Fruit fly (Drosophila melanogaster) whole organism, embryonic: ENCODE results near the gene CG34039.

Experiments used
- B-H1 ChIP-seq: fragments of 200-800 bp; sonication (Bioruptor generic); IDR thresholded peaks from 3 replicates; pipeline ENCODE4 v1.3.6; 2022; ENCODE audit warnings: missing biosample characterization, missing genetic modification characterization
- CG10147 ChIP-seq: fragments of 200-800 bp; sonication (Bioruptor generic); optimal IDR thresholded peaks from 2 replicates; lab custom pipeline; 2019; ENCODE audit warnings: missing biosample characterization, mild to moderate bottlenecking, missing genetic modification characterization, moderate library complexity
- CG11093 ChIP-seq: fragments of 200-800 bp; sonication (Bioruptor generic); IDR thresholded peaks from 3 replicates; pipeline ENCODE4 v1.3.6; 2022; ENCODE audit warnings: missing biosample characterization, missing genetic modification characterization
- CG12391 ChIP-seq: fragments of 200-800 bp; sonication (Bioruptor generic); optimal IDR thresholded peaks from 3 replicates; lab custom pipeline; 2018; ENCODE audit warnings: missing biosample characterization, mild to moderate bottlenecking, missing genetic modification characterization, moderate library complexity
- CG12659 ChIP-seq: fragments of 200-800 bp; sonication (Bioruptor generic); optimal IDR thresholded peaks from 3 replicates; lab custom pipeline; 2017; ENCODE audit warnings: mild to moderate bottlenecking, missing biosample characterization, missing genetic modification reagents, missing genetic modification characterization
- CG12942 ChIP-seq: fragments of 200-800 bp; sonication (Bioruptor generic); optimal IDR thresholded peaks from 3 replicates; lab custom pipeline; 2016; ENCODE audit warnings: missing biosample characterization, missing genetic modification characterization
- CG13775 ChIP-seq: fragments of 200-800 bp; sonication (Bioruptor generic); optimal IDR thresholded peaks from 3 replicates; lab custom pipeline; 2017; ENCODE audit warnings: missing biosample characterization, mild to moderate bottlenecking, missing genetic modification characterization
- CG14014 ChIP-seq: fragments of 200-800 bp; sonication (Bioruptor generic); IDR thresholded peaks from 2 replicates; pipeline ENCODE4 v1.3.6; 2022; ENCODE audit warnings: missing biosample characterization, missing genetic modification characterization
- CG14050 ChIP-seq: fragments of 200-800 bp; sonication (Bioruptor generic); IDR thresholded peaks from 3 replicates; pipeline ENCODE4 v1.3.6; 2022; ENCODE audit warnings: missing biosample characterization, missing genetic modification characterization
- CG1529 ChIP-seq: fragments of 200-800 bp; sonication (Bioruptor generic); optimal IDR thresholded peaks from 3 replicates; lab custom pipeline; 2018; ENCODE audit warnings: missing biosample characterization, missing genetic modification characterization
- CG1602 ChIP-seq: fragments of 200-800 bp; sonication (Bioruptor generic); optimal IDR thresholded peaks from 3 replicates; lab custom pipeline; 2016; ENCODE audit warnings: missing biosample characterization, missing genetic modification characterization
- CG2678 ChIP-seq: fragments of 200-800 bp; sonication (Bioruptor generic); optimal IDR thresholded peaks from 3 replicates; lab custom pipeline; 2019; ENCODE audit warnings: missing biosample characterization, mild to moderate bottlenecking, missing genetic modification characterization, moderate library complexity
- CG2712 ChIP-seq: fragments of 200-800 bp; optimal IDR thresholded peaks from 3 replicates; lab custom pipeline; 2019; ENCODE audit warnings: missing biosample characterization, mild to moderate bottlenecking, missing genetic modification characterization, moderate library complexity
- CG2889 ChIP-seq: fragments of 200-800 bp; sonication (Bioruptor generic); IDR thresholded peaks from 3 replicates; pipeline ENCODE4 v1.3.6; 2022; ENCODE audit warnings: missing biosample characterization, missing genetic modification characterization
- CG31365 ChIP-seq: fragments of 200-800 bp; sonication (Bioruptor generic); optimal IDR thresholded peaks from 2 replicates; lab custom pipeline; 2018; ENCODE audit warnings: missing biosample characterization, mild to moderate bottlenecking, missing genetic modification characterization
- CG33213 ChIP-seq: fragments of 200-800 bp; sonication (Bioruptor generic); optimal IDR thresholded peaks from 3 replicates; lab custom pipeline; 2016; ENCODE audit warnings: missing biosample characterization, missing genetic modification characterization
- CG6854 ChIP-seq: fragments of 200-800 bp; sonication (Bioruptor generic); optimal IDR thresholded peaks from 3 replicates; lab custom pipeline; 2017; ENCODE audit warnings: missing biosample characterization, mild to moderate bottlenecking, missing genetic modification characterization
- CG7987 ChIP-seq: fragments of 200-800 bp; sonication (Bioruptor generic); optimal IDR thresholded peaks from 2 replicates; lab custom pipeline; 2018; ENCODE audit warnings: missing biosample characterization, mild to moderate bottlenecking, missing genetic modification characterization, moderate library complexity
- CoRest ChIP-seq: fragments of 200-800 bp; sonication (Bioruptor generic); optimal IDR thresholded peaks from 3 replicates; lab custom pipeline; 2018; ENCODE audit warnings: missing biosample characterization, mild to moderate bottlenecking, missing genetic modification characterization, moderate library complexity
- D ChIP-seq, 2 experiments: fragments of 200-800 bp in 1 of 2; fragments of >200 bp in 1 of 2; sonication (Bioruptor generic) in 1 of 2; optimal IDR thresholded peaks; 2 replicates in 1 of 2; 3 replicates in 1 of 2; lab custom pipeline; 2017; ENCODE audit warnings: mild to moderate bottlenecking in 1 of 2, missing biosample characterization in 1 of 2, missing genetic modification characterization in 1 of 2, missing genetic modification reagents in 1 of 2
- Dbx ChIP-seq: fragments of 200-800 bp; sonication (Bioruptor generic); IDR thresholded peaks from 3 replicates; pipeline ENCODE4 v1.3.6; 2022; ENCODE audit warnings: missing biosample characterization, missing genetic modification characterization
- Doc2 ChIP-seq: fragments of 200-800 bp; sonication (Bioruptor generic); IDR thresholded peaks from 2 replicates; pipeline ENCODE4 v1.3.6; 2022; ENCODE audit warnings: missing biosample characterization, missing genetic modification characterization
- E2f1 ChIP-seq: fragments of 200-800 bp; sonication (Bioruptor generic); IDR thresholded peaks from 2 replicates; pipeline ENCODE4 v1.3.6; 2022; ENCODE audit warnings: missing biosample characterization, missing genetic modification characterization
- Ets65A ChIP-seq: fragments of 200-800 bp; sonication (Bioruptor generic); peaks from one replicate; lab custom pipeline; 2016; ENCODE audit warnings: missing biosample characterization, missing genetic modification characterization
- H15 ChIP-seq: fragments of 200-800 bp; sonication (Bioruptor generic); IDR thresholded peaks from 3 replicates; pipeline ENCODE4 v1.3.6; 2022; ENCODE audit warnings: missing biosample characterization, missing genetic modification characterization
- HLH54F ChIP-seq: fragments of 200-800 bp; sonication (Bioruptor generic); optimal IDR thresholded peaks from 3 replicates; lab custom pipeline; 2016; ENCODE audit warnings: missing biosample characterization, missing genetic modification characterization
- HmgD ChIP-seq: fragments of 200-800 bp; sonication (Bioruptor generic); optimal IDR thresholded peaks from 3 replicates; lab custom pipeline; 2016; ENCODE audit warnings: missing biosample characterization, missing genetic modification characterization
- Lpt ChIP-seq: fragments of >200 bp; optimal IDR thresholded peaks from 2 replicates; lab custom pipeline; 2018; ENCODE audit warnings: missing biosample characterization, missing genetic modification characterization
- Meics ChIP-seq: fragments of 200-800 bp; sonication (Bioruptor generic); optimal IDR thresholded peaks from 2 replicates; lab custom pipeline; 2017; ENCODE audit warnings: missing biosample characterization, mild to moderate bottlenecking, missing genetic modification characterization
- Oaz ChIP-seq: fragments of 200-800 bp; sonication (Bioruptor generic); IDR thresholded peaks from 2 replicates; pipeline ENCODE4 v1.3.6; 2022; ENCODE audit warnings: missing biosample characterization, missing genetic modification characterization
- Side ChIP-seq: fragments of 200-800 bp; sonication (Bioruptor generic); optimal IDR thresholded peaks from 2 replicates; lab custom pipeline; 2016; ENCODE audit warnings: missing biosample characterization, missing genetic modification characterization
- Spps ChIP-seq: fragments of 200-800 bp; sonication (Bioruptor generic); optimal IDR thresholded peaks from 2 replicates; lab custom pipeline; 2018; ENCODE audit warnings: missing biosample characterization, mild to moderate bottlenecking, missing genetic modification characterization
- Taf1 ChIP-seq: fragments of 200-800 bp; sonication (Bioruptor generic); IDR thresholded peaks from 2 replicates; pipeline ENCODE4 v1.3.6; 2022; ENCODE audit warnings: missing biosample characterization, missing genetic modification characterization
- ac ChIP-seq: fragments of 200-800 bp; sonication (Bioruptor generic); optimal IDR thresholded peaks from 3 replicates; lab custom pipeline; 2017; ENCODE audit warnings: missing biosample characterization, mild to moderate bottlenecking, missing genetic modification characterization
- cg ChIP-seq: fragments of 200-800 bp; sonication (Bioruptor generic); optimal IDR thresholded peaks from 3 replicates; lab custom pipeline; 2019; ENCODE audit warnings: missing biosample characterization, mild to moderate bottlenecking, missing genetic modification characterization, moderate library complexity
- chn ChIP-seq: fragments of 200-800 bp; sonication (Bioruptor generic); optimal IDR thresholded peaks from 2 replicates; lab custom pipeline; 2016; ENCODE audit warnings: missing biosample characterization, missing genetic modification characterization
- dmrt11E ChIP-seq: fragments of 200-800 bp; sonication (Bioruptor generic); optimal IDR thresholded peaks from 3 replicates; lab custom pipeline; 2018; ENCODE audit warnings: missing biosample characterization, mild to moderate bottlenecking, missing genetic modification characterization, moderate library complexity
- fd96Cb ChIP-seq: fragments of 200-800 bp; sonication (Bioruptor generic); optimal IDR thresholded peaks from 2 replicates; lab custom pipeline; 2018; ENCODE audit warnings: missing biosample characterization, mild to moderate bottlenecking, missing genetic modification characterization, moderate library complexity
- fu2 ChIP-seq: fragments of 200-800 bp; sonication (Bioruptor generic); optimal IDR thresholded peaks from 2 replicates; lab custom pipeline; 2016; ENCODE audit warnings: missing biosample characterization, missing genetic modification characterization
- gcm ChIP-seq: fragments of 200-800 bp; sonication (Bioruptor generic); optimal IDR thresholded peaks from 2 replicates; lab custom pipeline; 2019; ENCODE audit warnings: missing biosample characterization, mild to moderate bottlenecking, missing genetic modification characterization, moderate library complexity
- gfzf ChIP-seq: fragments of 200-800 bp; sonication (Bioruptor generic); optimal IDR thresholded peaks from 2 replicates; lab custom pipeline; 2016; ENCODE audit warnings: missing biosample characterization, mild to moderate bottlenecking, missing genetic modification characterization, moderate library complexity
- hbn ChIP-seq: fragments of 200-800 bp; sonication (Bioruptor generic); IDR thresholded peaks from 2 replicates; pipeline ENCODE4 v1.3.6; 2022; ENCODE audit warnings: missing biosample characterization, missing genetic modification characterization; ENCODE audit not compliant: partially characterized antibody
- ind ChIP-seq: fragments of 200-800 bp; sonication (Bioruptor generic); optimal IDR thresholded peaks from 3 replicates; lab custom pipeline; 2016; ENCODE audit warnings: missing biosample characterization, missing genetic modification characterization
- nerfin-2 ChIP-seq: fragments of 200-800 bp; sonication (Bioruptor generic); IDR thresholded peaks from 2 replicates; pipeline ENCODE4 v1.3.6; 2022; ENCODE audit warnings: missing biosample characterization, missing genetic modification characterization; ENCODE audit not compliant: partially characterized antibody
- nom ChIP-seq: fragments of 200-800 bp; sonication (Bioruptor generic); optimal IDR thresholded peaks from 2 replicates; lab custom pipeline; 2017; ENCODE audit warnings: missing biosample characterization, missing genetic modification characterization, mild to moderate bottlenecking, moderate library complexity, missing genetic modification reagents
- odd ChIP-seq: fragments of 200-800 bp; sonication (Bioruptor generic); optimal IDR thresholded peaks from 2 replicates; lab custom pipeline; 2017; ENCODE audit warnings: missing biosample characterization, mild to moderate bottlenecking, missing genetic modification characterization
- pros ChIP-seq: fragments of 200-800 bp; sonication (Bioruptor generic); optimal IDR thresholded peaks from 3 replicates; lab custom pipeline; 2019; ENCODE audit warnings: missing biosample characterization, mild to moderate bottlenecking, missing genetic modification characterization, moderate library complexity
- shn ChIP-seq: fragments of 200-800 bp; sonication (Bioruptor generic); optimal IDR thresholded peaks from 3 replicates; lab custom pipeline; 2016; ENCODE audit warnings: missing biosample characterization, missing genetic modification characterization
- ttk ChIP-seq: fragments of 200-800 bp; sonication (Bioruptor generic); IDR thresholded peaks from 2 replicates; pipeline ENCODE4 v2.1.2; 2022; ENCODE audit warnings: missing biosample characterization, missing genetic modification characterization
- wek ChIP-seq: fragments of 200-800 bp; sonication (Bioruptor generic); optimal IDR thresholded peaks from 3 replicates; lab custom pipeline; 2018; ENCODE audit warnings: missing biosample characterization, mild to moderate bottlenecking, missing genetic modification characterization, moderate library complexity
- zen2 ChIP-seq: fragments of 200-800 bp; sonication (Bioruptor generic); IDR thresholded peaks from 3 replicates; pipeline ENCODE4 v1.3.6; 2022; ENCODE audit warnings: missing biosample characterization, missing genetic modification characterization; ENCODE audit not compliant: partially characterized antibody

CG34039 gene

DNA sequence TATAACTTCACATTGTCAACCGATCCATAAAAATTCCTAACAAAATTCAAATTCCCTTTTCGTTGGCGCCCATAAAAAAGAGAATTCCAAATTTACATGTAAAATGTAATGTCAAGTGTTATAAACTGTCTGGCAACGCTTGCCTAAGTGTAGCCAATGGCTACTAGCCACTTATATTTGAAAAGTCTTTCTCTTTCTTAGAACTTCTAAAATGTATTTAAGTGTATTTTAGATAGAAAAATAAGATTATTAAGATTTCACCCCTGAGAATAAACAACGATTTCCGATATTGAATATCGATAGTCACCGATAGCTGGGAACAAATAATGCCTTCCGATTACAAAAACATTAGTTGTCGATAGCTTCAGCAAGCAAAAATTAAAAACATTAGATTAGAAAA, at the start of gene CG34039 (continued):
- no peak for TF ChIP-seq D (optimal IDR thresholded peaks at IDR 0.05; lab: Kevin White, UChicago)
- TF ChIP-seq D (GFP tag; optimal IDR thresholded peaks at IDR 0.05; lab: Kevin White, UChicago), result no peak
- no peak for TF ChIP-seq Lpt
- TF ChIP-seq CG1602, result no peak
- TF ChIP-seq hbn (GFP tag; lab: Robert Waterston, UW), result peak; percentile 94
- TF ChIP-seq CG1529 (GFP tag; lab: Kevin White, UChicago), result no peak
- no peak for TF ChIP-seq Doc2 (GFP tag; lab: Robert Waterston, UW)
- TF ChIP-seq CoRest, result peak; percentile 33
- TF ChIP-seq nerfin-2 (GFP tag; lab: Robert Waterston, UW), result peak; percentile 94
- no peak for TF ChIP-seq ind (GFP tag; lab: Kevin White, UChicago)
- TF ChIP-seq CG7987 (GFP tag; lab: Kevin White, UChicago), result no peak
- no peak for TF ChIP-seq ttk
- peak; percentile 75 for TF ChIP-seq CG12659 (GFP tag; lab: Kevin White, UChicago)
- peak; percentile 2 for TF ChIP-seq gcm (GFP tag; lab: Kevin White, UChicago)
- TF ChIP-seq CG11093 (GFP tag; lab: Robert Waterston, UW), result no peak
- no peak for TF ChIP-seq dmrt11E (tag; lab: Kevin White, UChicago)
- TF ChIP-seq CG14050 (GFP tag; lab: Robert Waterston, UW), result no peak
- TF ChIP-seq Oaz (GFP tag; lab: Robert Waterston, UW), result no peak
- no peak for TF ChIP-seq chn
- TF ChIP-seq wek, result no peak
- no peak for TF ChIP-seq shn (GFP tag; lab: Kevin White, UChicago)
- no peak for TF ChIP-seq fu2 (GFP tag; lab: Kevin White, UChicago)
- TF ChIP-seq CG2889 (GFP tag; lab: Robert Waterston, UW), result no peak
- peak; percentile 62 for TF ChIP-seq CG12391 (tag; lab: Kevin White, UChicago)
- TF ChIP-seq HmgD, result no peak
- TF ChIP-seq CG13775 (GFP tag; lab: Kevin White, UChicago), result no peak
- TF ChIP-seq odd (GFP tag; lab: Kevin White, UChicago), result no peak
- no peak for TF ChIP-seq Taf1
- no peak for TF ChIP-seq cg
- no peak for TF ChIP-seq CG2678 (tag; lab: Kevin White, UChicago)
- TF ChIP-seq CG10147 (GFP tag; lab: Kevin White, UChicago), result peak; percentile 52
- TF ChIP-seq zen2, result no peak; the same call in 2 of the 3 replicates
- no peak for TF ChIP-seq B-H1 (GFP tag; lab: Robert Waterston, UW)
- no peak for TF ChIP-seq CG6854 (GFP tag; lab: Kevin White, UChicago)
- TF ChIP-seq fd96Cb, result no peak
- no peak for TF ChIP-seq Meics (GFP tag; lab: Kevin White, UChicago)
- no peak for TF ChIP-seq Side (GFP tag; lab: Kevin White, UChicago)
- TF ChIP-seq CG31365 (tag; lab: Kevin White, UChicago), result no peak
- no peak for TF ChIP-seq H15 (GFP tag; lab: Robert Waterston, UW)
- TF ChIP-seq nom (GFP tag; lab: Kevin White, UChicago), result no peak
- TF ChIP-seq CG14014, result no peak
- TF ChIP-seq HLH54F (GFP tag; lab: Kevin White, UChicago), result no peak
- TF ChIP-seq CG33213 (GFP tag; lab: Kevin White, UChicago), result peak; percentile 31
- no peak for TF ChIP-seq Dbx
- TF ChIP-seq E2f1, result no peak
- peak; percentile 58 for TF ChIP-seq CG2712 (tag; lab: Kevin White, UChicago)
- TF ChIP-seq pros (GFP tag; lab: Kevin White, UChicago), result peak; percentile 67
- TF ChIP-seq ac (GFP tag; lab: Kevin White, UChicago), result no peak
- peak; percentile 8 for TF ChIP-seq CG12942
- no peak for TF ChIP-seq Spps (tag; lab: Kevin White, UChicago)
- peak; percentile 24 for TF ChIP-seq gfzf (GFP tag; lab: Kevin White, UChicago)
- no peak for TF ChIP-seq Ets65A
